Fruit fly (Drosophila melanogaster): ENCODE measurements around the gene CG10237.

The CG10237 gene

dm6 chr2L:19452535-19453317 lies 10.2 kb upstream of the CG10237 start (continued):
- TF ChIP-seq Atf6 (GFP tag; IDR thresholded peaks at IDR 0.05) (peak; percentile 49; the same call in 1 of the 2 replicates), Sry-δ (GFP tag; optimal IDR thresholded peaks at IDR 0.05) (no peak), her (GFP tag; optimal IDR thresholded peaks at IDR 0.05) (peak; percentile 0), Side (GFP tag; optimal IDR thresholded peaks at IDR 0.05) (no peak), sima (GFP tag; optimal IDR thresholded peaks at IDR 0.05) (no peak), CG6854 (GFP tag; optimal IDR thresholded peaks at IDR 0.05) (no peak), tll (GFP tag; optimal IDR thresholded peaks at IDR 0.05) (no peak), CG6683 (GFP tag; optimal IDR thresholded peaks at IDR 0.05) (no peak), CG6813 (GFP tag; optimal IDR thresholded peaks at IDR 0.05) (no peak), vvl (GFP tag; IDR thresholded peaks at IDR 0.05) (0 out of 2 replicates have a peak, but pooled peaks have one; percentile 30), ken (GFP tag; IDR thresholded peaks at IDR 0.05) (0 out of 3 replicates have a peak, but pooled peaks have one; percentile 52), Xrp1 (GFP tag; IDR thresholded peaks at IDR 0.05) (peak; percentile 53; the same call in 1 of the 2 replicates), Dip2 (GFP tag; IDR thresholded peaks at IDR 0.05) (no peak), CG18619 (GFP tag; optimal IDR thresholded peaks at IDR 0.05) (no peak), Dll (GFP tag; IDR thresholded peaks at IDR 0.05; ENCODE audit: partially characterized antibody) (no peak; the same call in 3 of the 4 replicates), Adf1 (GFP tag; IDR thresholded peaks at IDR 0.05) (peak; percentile 66; the same call in 1 of the 2 replicates), Oli (tag; optimal IDR thresholded peaks at IDR 0.05) (no peak), gt (GFP tag; IDR thresholded peaks at IDR 0.05) (no peak), Max (GFP tag; optimal IDR thresholded peaks at IDR 0.05) (no peak), CG14860 (GFP tag; IDR thresholded peaks at IDR 0.05; ENCODE audit: partially characterized antibody) (no peak), Stat92E (GFP tag; optimal IDR thresholded peaks at IDR 0.05) (no peak), CoRest (tag; optimal IDR thresholded peaks at IDR 0.05) (peak; percentile 1), HLH4C (GFP tag; IDR thresholded peaks at IDR 0.05; ENCODE audit: partially characterized antibody) (no peak), Fer1 (GFP tag; optimal IDR thresholded peaks at IDR 0.05) (peak; percentile 19), CG8924 (tag; optimal IDR thresholded peaks at IDR 0.05) (no peak), CG16813 (GFP tag; IDR thresholded peaks at IDR 0.05; ENCODE audit: partially characterized antibody) (no peak), CG15011 (GFP tag; optimal IDR thresholded peaks at IDR 0.05) (no peak), hth (optimal IDR thresholded peaks at IDR 0.05) (no peak), gro (GFP tag; optimal IDR thresholded peaks at IDR 0.05) (peak; percentile 8), CG10565 (GFP tag; optimal IDR thresholded peaks at IDR 0.05) (no peak), fd3F (GFP tag; optimal IDR thresholded peaks at IDR 0.05) (no peak), Hmx (GFP tag; optimal IDR thresholded peaks at IDR 0.05) (no peak), CG10267 (tag; optimal IDR thresholded peaks at IDR 0.05) (no peak), CG17829 (tag; optimal IDR thresholded peaks at IDR 0.05) (no peak), CG9215 (GFP tag; IDR thresholded peaks at IDR 0.05) (no peak), zen (tag; optimal IDR thresholded peaks at IDR 0.05) (no peak), CG34224 (GFP tag; IDR thresholded peaks at IDR 0.05; ENCODE audit: partially characterized antibody) (peak; percentile 21; the same call in 2 of the 3 replicates), CG4854 (GFP tag; optimal IDR thresholded peaks at IDR 0.05) (no peak), Nf-YC (tag; optimal IDR thresholded peaks at IDR 0.05) (no peak), CG31388 (GFP tag; optimal IDR thresholded peaks at IDR 0.05) (no peak), HmgD (GFP tag; optimal IDR thresholded peaks at IDR 0.05) (no peak), B-H2 (GFP tag; optimal IDR thresholded peaks at IDR 0.05) (no peak), C15 (GFP tag; IDR thresholded peaks at IDR 0.05) (no peak), CG14014 (GFP tag; IDR thresholded peaks at IDR 0.05) (0 out of 2 replicates have a peak, but pooled peaks have one; percentile 42), dm (GFP tag; optimal IDR thresholded peaks at IDR 0.05) (peak; percentile 1), Gug (GFP tag; IDR thresholded peaks at IDR 0.05) (no peak), so (GFP tag; IDR thresholded peaks at IDR 0.05) (no peak), CG12391 (tag; optimal IDR thresholded peaks at IDR 0.05) (peak; percentile 16), CG13775 (GFP tag; optimal IDR thresholded peaks at IDR 0.05) (no peak)
